Worm (Caenorhabditis elegans): ENCODE data around the gene ugt-39.

Gene ugt-39

DNA sequence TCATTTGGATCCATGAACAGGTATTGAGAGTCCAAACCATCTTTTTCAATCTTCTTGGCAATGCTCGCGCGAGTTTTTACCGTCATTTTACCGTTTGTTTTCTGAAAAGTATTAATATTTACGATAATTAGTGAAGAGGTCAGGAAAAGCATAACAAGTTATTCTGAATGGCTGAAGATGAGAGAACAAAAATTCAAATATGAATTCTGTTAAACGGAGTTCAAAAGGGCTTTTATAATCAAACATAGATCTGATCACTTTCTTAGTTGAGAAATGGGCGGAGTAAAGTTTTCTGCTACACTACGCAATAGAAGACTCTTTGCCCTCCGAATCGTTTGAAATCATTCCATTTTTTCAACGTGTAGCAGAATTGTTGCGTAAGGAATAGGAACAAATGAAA is 3.9 kb upstream of the ugt-39 start, which contains the start of gene fat-7:
Gene fat-7 (minus strand): TSS at position 101 of the 400 bp plus-strand sequence.
- TF ChIP-seq klf-2 (GFP tag; conservative IDR thresholded peaks at IDR 0.05) (no peak), ztf-29 (GFP tag; IDR thresholded peaks at IDR 0.05) (no peak), ztf-23 (GFP tag; IDR thresholded peaks at IDR 0.05) (no peak), med-1 (GFP tag; optimal IDR thresholded peaks at IDR 0.05; ENCODE audit: insufficient read depth) (no peak), cog-1 (tag; optimal IDR thresholded peaks at IDR 0.05) (no peak), T22C8.4 (GFP tag; IDR thresholded peaks at IDR 0.05) (no peak), flt-1 (GFP tag; IDR thresholded peaks at IDR 0.05) (no peak)

DNA sequence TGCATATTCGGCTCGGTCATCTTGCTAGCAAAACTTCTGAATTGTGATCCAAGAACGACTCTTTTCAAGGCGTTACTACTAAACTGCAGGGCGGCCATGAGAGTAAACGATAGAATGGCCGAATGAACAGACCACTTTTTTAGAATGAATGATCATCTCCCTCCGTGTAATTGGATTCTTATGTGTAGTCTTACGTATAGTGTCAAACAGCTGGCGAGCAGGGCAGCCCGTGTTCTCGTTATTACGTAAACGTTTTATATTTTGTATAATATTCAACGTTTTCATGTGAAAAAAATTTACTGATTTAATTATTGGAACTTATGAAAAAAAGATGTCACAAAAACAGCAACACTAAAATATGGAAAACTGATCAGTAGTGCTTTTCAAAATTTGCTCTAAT is 863 bp upstream of the ugt-39 start, which contains the start of gene F10D2.10:
Gene F10D2.10 (minus strand): TSS at position 101 of the 400 bp plus-strand sequence.
- TF ChIP-seq med-1 (GFP tag; optimal IDR thresholded peaks at IDR 0.05; ENCODE audit: insufficient read depth) (no peak), tab-1 (GFP tag; IDR thresholded peaks at IDR 0.05) (no peak), flt-1 (GFP tag; IDR thresholded peaks at IDR 0.05) (no peak), cog-1 (tag; optimal IDR thresholded peaks at IDR 0.05) (no peak), ztf-23 (GFP tag; IDR thresholded peaks at IDR 0.05) (no peak), T22C8.4 (GFP tag; IDR thresholded peaks at IDR 0.05) (no peak), ref-1 (GFP tag; conservative IDR thresholded peaks at IDR 0.05) (no peak), klf-2 (GFP tag; conservative IDR thresholded peaks at IDR 0.05) (no peak), ztf-29 (GFP tag; IDR thresholded peaks at IDR 0.05) (no peak)

DNA sequence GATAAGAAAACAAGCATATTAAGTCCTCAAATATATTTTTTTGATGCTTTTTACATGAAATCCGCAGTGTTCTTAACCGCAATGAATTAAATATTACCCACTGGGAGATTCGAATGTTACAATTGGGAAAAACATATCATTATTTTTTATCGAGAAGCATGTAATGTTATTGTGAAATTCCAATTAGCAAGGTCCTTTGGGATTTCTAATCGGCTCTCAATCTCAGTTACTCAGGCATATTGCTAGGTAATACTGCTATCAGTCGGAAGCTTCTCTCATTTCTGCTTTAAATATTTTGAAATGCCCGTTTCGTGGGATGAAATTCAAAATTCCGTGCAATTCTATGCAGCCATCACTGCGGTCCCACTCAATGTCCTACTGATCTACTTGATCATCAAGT is 2.4 kb downstream of the ugt-39 start, which contains the start of gene str-204:
Gene str-204 (plus strand): TSS at position 301 of the 400 bp plus-strand sequence.
- TF ChIP-seq cog-1 (tag; optimal IDR thresholded peaks at IDR 0.05) (no peak), flt-1 (GFP tag; IDR thresholded peaks at IDR 0.05) (no peak), med-1 (GFP tag; optimal IDR thresholded peaks at IDR 0.05; ENCODE audit: insufficient read depth) (no peak), ztf-29 (GFP tag; IDR thresholded peaks at IDR 0.05) (no peak), tab-1 (GFP tag; IDR thresholded peaks at IDR 0.05) (no peak), klf-2 (GFP tag; conservative IDR thresholded peaks at IDR 0.05) (no peak)

DNA sequence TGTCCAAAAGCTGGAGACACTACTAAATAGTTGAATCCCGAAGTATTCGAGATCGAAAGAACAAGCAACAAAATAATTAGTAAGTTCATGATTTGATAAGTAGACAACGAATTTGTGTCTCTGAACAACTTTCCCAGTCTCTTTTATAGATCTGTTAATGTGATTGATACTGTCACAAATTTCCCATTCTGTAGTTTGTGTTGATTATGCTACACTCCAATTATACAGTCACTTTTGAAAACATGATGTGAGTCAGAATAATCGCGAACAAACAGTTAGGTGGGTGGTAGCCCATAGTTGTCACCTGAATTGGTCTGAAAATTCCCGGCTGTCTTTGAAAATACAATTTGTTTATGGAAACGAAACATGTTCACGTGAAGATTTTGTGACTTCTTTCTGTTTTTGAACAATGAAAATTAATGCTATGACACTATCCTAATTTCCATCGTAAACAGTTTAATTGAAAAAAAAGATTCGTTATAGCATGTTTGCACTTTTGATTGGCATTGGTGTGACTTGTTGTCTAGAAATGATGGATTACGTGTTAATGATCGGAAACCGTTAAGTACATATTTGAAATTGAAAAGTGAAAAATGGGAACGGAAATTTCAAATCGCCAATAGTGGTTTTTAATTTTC is 6.7 kb downstream of the ugt-39 start, which contains the start of gene ugt-41:
Gene ugt-41 (minus strand): TSS at position 119 of the 638 bp plus-strand sequence.
- no peak for TF ChIP-seq T22C8.4 (GFP tag; IDR thresholded peaks at IDR 0.05)
- TF ChIP-seq tab-1 (GFP tag; IDR thresholded peaks at IDR 0.05) = no peak
- no peak for TF ChIP-seq ztf-23 (GFP tag; IDR thresholded peaks at IDR 0.05)
- TF ChIP-seq med-1 (GFP tag; optimal IDR thresholded peaks at IDR 0.05; ENCODE audit: insufficient read depth) = no peak
- no peak for TF ChIP-seq flt-1 (GFP tag; IDR thresholded peaks at IDR 0.05)
- no peak for TF ChIP-seq ztf-29 (GFP tag; IDR thresholded peaks at IDR 0.05)
- no peak for TF ChIP-seq klf-2 (GFP tag; conservative IDR thresholded peaks at IDR 0.05)
- TF ChIP-seq ref-1 (GFP tag; conservative IDR thresholded peaks at IDR 0.05) = no peak
- TF ChIP-seq cog-1 (tag; optimal IDR thresholded peaks at IDR 0.05) = no peak

DNA sequence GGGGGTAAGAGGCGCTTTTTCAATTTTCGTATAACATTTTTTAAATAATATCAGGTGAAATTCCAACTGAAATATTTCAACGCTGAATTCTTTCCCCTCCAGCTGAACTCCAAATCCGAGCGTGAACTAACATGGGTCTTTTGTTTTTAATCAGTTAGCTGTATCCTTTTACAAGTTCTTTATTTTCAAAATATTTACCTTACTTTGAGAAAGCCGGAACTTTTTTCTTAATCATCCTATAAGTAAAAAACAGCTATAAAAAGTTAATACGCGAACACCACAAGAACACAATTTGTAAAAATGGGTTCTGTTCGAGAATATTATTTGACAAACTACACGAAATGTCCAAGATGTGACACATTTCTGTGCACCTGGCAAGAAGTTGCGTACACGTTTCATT is 7.3 kb downstream of the ugt-39 start, which contains the start of gene srh-83:
Gene srh-83 (plus strand): TSS at position 301 of the 400 bp plus-strand sequence.
- TF ChIP-seq tab-1 (GFP tag; IDR thresholded peaks at IDR 0.05) (no peak), med-1 (GFP tag; optimal IDR thresholded peaks at IDR 0.05; ENCODE audit: insufficient read depth) (no peak), ztf-23 (GFP tag; IDR thresholded peaks at IDR 0.05) (no peak), ref-1 (GFP tag; conservative IDR thresholded peaks at IDR 0.05) (no peak), cog-1 (tag; optimal IDR thresholded peaks at IDR 0.05) (no peak), flt-1 (GFP tag; IDR thresholded peaks at IDR 0.05) (no peak), klf-2 (GFP tag; conservative IDR thresholded peaks at IDR 0.05) (no peak), T22C8.4 (GFP tag; IDR thresholded peaks at IDR 0.05) (no peak), ztf-29 (GFP tag; IDR thresholded peaks at IDR 0.05) (no peak)

DNA sequence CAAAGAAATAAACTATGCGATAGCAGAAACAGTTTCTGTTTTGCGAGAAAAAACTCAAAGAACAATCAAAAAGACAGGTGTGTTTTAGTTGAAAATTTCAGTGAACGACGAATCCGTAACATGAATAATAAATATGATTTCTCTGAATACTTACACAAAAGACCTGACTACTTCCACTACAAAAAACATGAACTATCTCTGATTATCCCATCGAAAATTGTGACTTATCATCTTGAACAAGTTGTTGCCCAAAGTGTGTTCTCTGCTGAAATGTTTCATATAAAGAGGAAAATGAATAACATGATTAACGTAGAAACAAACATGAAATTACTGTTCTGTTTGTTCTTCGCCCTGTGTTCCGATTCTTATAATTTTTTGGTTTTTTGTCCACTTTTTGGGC is 9.8 kb downstream of the ugt-39 start, which contains the start of gene ugt-36:
Gene ugt-36 (plus strand): TSS at position 301 of the 400 bp plus-strand sequence.
- TF ChIP-seq klf-2 (GFP tag; conservative IDR thresholded peaks at IDR 0.05) = no peak
- no peak for TF ChIP-seq cog-1 (tag; optimal IDR thresholded peaks at IDR 0.05)
- no peak for TF ChIP-seq flt-1 (GFP tag; IDR thresholded peaks at IDR 0.05)
- no peak for TF ChIP-seq med-1 (GFP tag; optimal IDR thresholded peaks at IDR 0.05; ENCODE audit: insufficient read depth)
- TF ChIP-seq ref-1 (GFP tag; conservative IDR thresholded peaks at IDR 0.05) = no peak
- TF ChIP-seq ztf-29 (GFP tag; IDR thresholded peaks at IDR 0.05) = no peak
- no peak for TF ChIP-seq ztf-23 (GFP tag; IDR thresholded peaks at IDR 0.05)
- no peak for TF ChIP-seq T22C8.4 (GFP tag; IDR thresholded peaks at IDR 0.05)
- TF ChIP-seq tab-1 (GFP tag; IDR thresholded peaks at IDR 0.05) = no peak

DNA sequence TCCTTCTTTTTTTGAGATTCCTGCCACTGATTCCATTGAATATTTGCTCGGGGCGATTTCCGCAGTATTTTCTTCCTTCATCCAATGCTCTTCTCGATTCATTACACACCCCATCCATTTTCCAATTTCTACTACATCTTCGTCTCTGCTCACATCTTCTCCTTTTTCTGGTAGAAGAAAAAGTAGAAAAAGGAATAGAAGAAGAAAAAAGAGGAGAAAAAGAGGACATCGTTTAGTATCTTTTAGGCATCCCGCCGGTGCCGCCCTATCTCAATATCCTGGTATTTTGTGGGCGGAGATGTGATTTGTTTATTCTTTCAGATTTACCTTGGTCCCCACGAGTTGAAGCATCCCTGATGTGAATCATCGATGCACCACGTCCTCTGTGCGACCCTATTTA is 18.3 kb downstream of the ugt-39 start, which contains the start of gene lgc-39:
Gene lgc-39 (plus strand): TSS at position 301 of the 400 bp plus-strand sequence.
- TF ChIP-seq cog-1 (tag; optimal IDR thresholded peaks at IDR 0.05) (no peak), med-1 (GFP tag; optimal IDR thresholded peaks at IDR 0.05; ENCODE audit: insufficient read depth) (no peak), ref-1 (GFP tag; conservative IDR thresholded peaks at IDR 0.05) (no peak), tab-1 (GFP tag; IDR thresholded peaks at IDR 0.05) (no peak), ztf-29 (GFP tag; IDR thresholded peaks at IDR 0.05) (no peak), ztf-23 (GFP tag; IDR thresholded peaks at IDR 0.05) (no peak), flt-1 (GFP tag; IDR thresholded peaks at IDR 0.05) (no peak), T22C8.4 (GFP tag; IDR thresholded peaks at IDR 0.05) (no peak), klf-2 (GFP tag; conservative IDR thresholded peaks at IDR 0.05) (no peak)

DNA sequence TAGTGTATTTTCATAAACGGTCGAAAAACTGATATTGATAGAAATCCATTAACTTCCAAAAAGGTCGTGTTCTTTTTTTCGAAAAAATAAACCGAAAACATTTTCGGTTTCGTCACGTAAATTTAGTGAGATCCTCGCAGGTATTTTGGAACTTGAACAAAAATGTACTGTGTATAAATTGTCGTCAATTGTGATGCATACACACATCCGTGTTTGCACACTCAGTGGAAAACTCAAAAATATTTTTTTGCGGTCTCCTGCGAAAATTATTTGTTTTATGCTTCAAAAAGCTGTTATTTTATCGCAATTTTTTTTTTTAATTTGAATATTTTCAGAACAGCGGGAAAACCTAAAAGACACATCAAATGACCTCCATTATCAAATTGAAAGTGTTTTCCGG is 21.9 kb downstream of the ugt-39 start, which contains the start of gene cpsf-2:
Gene cpsf-2 (plus strand): TSS at position 330 of the 400 bp plus-strand sequence.
- TF ChIP-seq T22C8.4 (GFP tag; IDR thresholded peaks at IDR 0.05) (no peak), ref-1 (GFP tag; conservative IDR thresholded peaks at IDR 0.05) (no peak), tab-1 (GFP tag; IDR thresholded peaks at IDR 0.05) (no peak), ztf-29 (GFP tag; IDR thresholded peaks at IDR 0.05) (no peak), cog-1 (tag; optimal IDR thresholded peaks at IDR 0.05) (no peak), klf-2 (GFP tag; conservative IDR thresholded peaks at IDR 0.05) (no peak), med-1 (GFP tag; optimal IDR thresholded peaks at IDR 0.05; ENCODE audit: insufficient read depth) (no peak), flt-1 (GFP tag; IDR thresholded peaks at IDR 0.05) (no peak), ztf-23 (GFP tag; IDR thresholded peaks at IDR 0.05) (no peak)

DNA sequence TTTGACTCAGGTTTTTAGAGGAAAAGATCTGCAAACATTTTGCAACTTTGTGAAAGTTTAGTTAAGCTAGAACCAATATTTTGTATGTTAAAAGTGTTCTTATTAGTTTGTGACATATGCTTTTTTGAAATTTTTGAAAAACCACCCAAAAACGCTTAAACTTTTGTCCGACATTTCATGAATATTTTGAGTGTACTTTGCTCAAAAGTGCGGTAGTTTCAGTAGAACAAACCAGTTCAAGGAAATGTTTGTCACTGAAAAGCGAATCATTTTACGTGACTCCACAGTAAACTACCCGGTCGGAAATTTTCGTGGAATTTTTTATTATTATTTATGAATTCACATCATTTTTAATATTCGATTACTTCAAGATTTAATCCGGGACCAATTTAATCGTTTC is 27.6 kb downstream of the ugt-39 start, which contains the start of gene pitr-5:
Gene pitr-5 (plus strand): TSS at position 301 of the 400 bp plus-strand sequence.
- no peak for TF ChIP-seq T22C8.4 (GFP tag; IDR thresholded peaks at IDR 0.05)
- no peak for TF ChIP-seq tab-1 (GFP tag; IDR thresholded peaks at IDR 0.05)
- TF ChIP-seq ref-1 (GFP tag; conservative IDR thresholded peaks at IDR 0.05) = no peak
- TF ChIP-seq cog-1 (tag; optimal IDR thresholded peaks at IDR 0.05) = no peak
- TF ChIP-seq flt-1 (GFP tag; IDR thresholded peaks at IDR 0.05) = no peak
- no peak for TF ChIP-seq med-1 (GFP tag; optimal IDR thresholded peaks at IDR 0.05; ENCODE audit: insufficient read depth)
- TF ChIP-seq klf-2 (GFP tag; conservative IDR thresholded peaks at IDR 0.05) = no peak
- no peak for TF ChIP-seq ztf-29 (GFP tag; IDR thresholded peaks at IDR 0.05)
